Fruit fly (Drosophila melanogaster) whole organism, prepupa: ENCODE data around the gene CG7246.

Source experiments
- Blimp-1 ChIP-seq: fragments of 200-800 bp; sonication (Bioruptor generic); optimal IDR thresholded peaks from 3 replicates; lab custom pipeline; 2017; ENCODE audit warnings: missing biosample characterization, missing genetic modification characterization, mild to moderate bottlenecking, moderate library complexity, missing genetic modification reagents
- CG10669 ChIP-seq: fragments of 200-800 bp; sonication (Bioruptor generic); optimal IDR thresholded peaks from 3 replicates; lab custom pipeline; 2018; ENCODE audit warnings: missing biosample characterization, mild to moderate bottlenecking, missing genetic modification characterization, moderate library complexity
- CG11294 ChIP-seq: fragments of 200-800 bp; sonication (Bioruptor generic); IDR thresholded peaks from 2 replicates; pipeline ENCODE4 v1.3.6; 2022; ENCODE audit warnings: missing biosample characterization, missing genetic modification characterization
- CG1621 ChIP-seq: fragments of 200-800 bp; sonication (Bioruptor generic); optimal IDR thresholded peaks from 3 replicates; lab custom pipeline; 2018; ENCODE audit warnings: missing biosample characterization, mild to moderate bottlenecking, missing genetic modification characterization
- CG16779 ChIP-seq: fragments of 200-800 bp; sonication (Bioruptor generic); optimal IDR thresholded peaks from 3 replicates; lab custom pipeline; 2017; ENCODE audit warnings: missing biosample characterization, mild to moderate bottlenecking, missing genetic modification characterization
- CG3032 ChIP-seq: fragments of 200-800 bp; optimal IDR thresholded peaks from 2 replicates; lab custom pipeline; 2019; ENCODE audit warnings: missing biosample characterization, mild to moderate bottlenecking, missing genetic modification characterization, moderate library complexity
- CG32006 ChIP-seq: fragments of 200-800 bp; sonication (Bioruptor generic); optimal IDR thresholded peaks from 3 replicates; lab custom pipeline; 2017; ENCODE audit warnings: missing biosample characterization, mild to moderate bottlenecking, missing genetic modification characterization
- CG34406 ChIP-seq: fragments of 200-800 bp; sonication (Bioruptor generic); optimal IDR thresholded peaks from 3 replicates; lab custom pipeline; 2016; ENCODE audit warnings: missing biosample characterization, missing genetic modification characterization
- CG3919 ChIP-seq: fragments of 200-800 bp; sonication (Bioruptor generic); optimal IDR thresholded peaks from 3 replicates; lab custom pipeline; 2016; ENCODE audit warnings: missing biosample characterization, missing genetic modification characterization
- CG4318 ChIP-seq: fragments of 200-800 bp; sonication (Bioruptor generic); optimal IDR thresholded peaks from 3 replicates; lab custom pipeline; 2017; ENCODE audit warnings: missing biosample characterization, mild to moderate bottlenecking, missing genetic modification characterization
- CG6276 ChIP-seq: fragments of 200-800 bp; sonication (Bioruptor generic); optimal IDR thresholded peaks from 2 replicates; lab custom pipeline; 2017; ENCODE audit warnings: missing biosample characterization, mild to moderate bottlenecking, missing genetic modification characterization
- CG6792 ChIP-seq: fragments of 200-800 bp; sonication (Bioruptor generic); optimal IDR thresholded peaks from 3 replicates; lab custom pipeline; 2016; ENCODE audit warnings: missing biosample characterization, missing genetic modification characterization
- CG6808 ChIP-seq: fragments of 200-800 bp; sonication (Bioruptor generic); optimal IDR thresholded peaks from 3 replicates; lab custom pipeline; 2017; ENCODE audit warnings: missing biosample characterization, missing genetic modification characterization, mild to moderate bottlenecking, moderate library complexity, missing genetic modification reagents
- CG6854 ChIP-seq: fragments of 200-800 bp; sonication (Bioruptor generic); optimal IDR thresholded peaks from 2 replicates; lab custom pipeline; 2017; ENCODE audit warnings: missing biosample characterization, mild to moderate bottlenecking, missing genetic modification characterization
- CG7368 ChIP-seq: fragments of 200-800 bp; sonication (Bioruptor generic); optimal IDR thresholded peaks from 3 replicates; lab custom pipeline; 2016; ENCODE audit warnings: missing biosample characterization, missing genetic modification characterization
- CG8119 ChIP-seq: fragments of 200-800 bp; sonication (Bioruptor generic); IDR thresholded peaks from 3 replicates; pipeline ENCODE4 v1.3.6; 2022; ENCODE audit warnings: missing biosample characterization, missing genetic modification characterization
- CG8632 ChIP-seq: fragments of 200-800 bp; sonication (Bioruptor generic); optimal IDR thresholded peaks from 3 replicates; lab custom pipeline; 2016; ENCODE audit warnings: missing biosample characterization, missing genetic modification characterization
- CG9139 ChIP-seq: fragments of 200-800 bp; sonication (Bioruptor generic); optimal IDR thresholded peaks from 3 replicates; lab custom pipeline; 2017; ENCODE audit warnings: missing biosample characterization, mild to moderate bottlenecking, missing genetic modification characterization
- Eip75B ChIP-seq: fragments of 200-800 bp; sonication (Bioruptor generic); optimal IDR thresholded peaks from 3 replicates; lab custom pipeline; 2016; ENCODE audit warnings: missing biosample characterization, missing genetic modification characterization
- Eip78C ChIP-seq: fragments of 200-800 bp; sonication (Bioruptor generic); peaks from one replicate; lab custom pipeline; 2016; ENCODE audit warnings: missing biosample characterization, missing genetic modification characterization
- Ets21C ChIP-seq: fragments of 200-800 bp; sonication (Bioruptor generic); optimal IDR thresholded peaks from 3 replicates; lab custom pipeline; 2016; ENCODE audit warnings: missing biosample characterization, missing genetic modification characterization
- Ets96B ChIP-seq: fragments of 200-800 bp; optimal IDR thresholded peaks from 2 replicates; lab custom pipeline; 2019; ENCODE audit warnings: missing biosample characterization, mild to moderate bottlenecking, missing genetic modification characterization, moderate library complexity
- Gug ChIP-seq: fragments of 200-800 bp; sonication (Bioruptor generic); IDR thresholded peaks from 2 replicates; pipeline ENCODE4 v1.3.6; 2022; ENCODE audit warnings: missing biosample characterization, missing genetic modification characterization
- Hr39 ChIP-seq: fragments of 200-800 bp; sonication (Bioruptor generic); optimal IDR thresholded peaks from 2 replicates; lab custom pipeline; 2016; ENCODE audit warnings: missing biosample characterization, missing genetic modification characterization
- Hr4 ChIP-seq: fragments of 200-800 bp; sonication (Bioruptor generic); optimal IDR thresholded peaks from 3 replicates; lab custom pipeline; 2016; ENCODE audit warnings: missing biosample characterization, missing genetic modification characterization
- Lpt ChIP-seq: fragments of 200-800 bp; sonication (Bioruptor generic); optimal IDR thresholded peaks from 3 replicates; lab custom pipeline; 2016; ENCODE audit warnings: missing biosample characterization, missing genetic modification characterization
- Met ChIP-seq: fragments of 200-800 bp; sonication (Bioruptor generic); optimal IDR thresholded peaks from 3 replicates; lab custom pipeline; 2016; ENCODE audit warnings: missing biosample characterization, missing genetic modification characterization
- OdsH ChIP-seq: fragments of 200-800 bp; sonication (Bioruptor generic); optimal IDR thresholded peaks from 3 replicates; lab custom pipeline; 2016; ENCODE audit warnings: missing biosample characterization, missing genetic modification characterization
- Smox ChIP-seq: fragments of 200-800 bp; sonication (Bioruptor generic); optimal IDR thresholded peaks from 3 replicates; lab custom pipeline; 2016; ENCODE audit warnings: missing biosample characterization, missing genetic modification characterization
- Sox102F ChIP-seq: fragments of 200-800 bp; sonication (Bioruptor generic); optimal IDR thresholded peaks from 2 replicates; lab custom pipeline; 2016; ENCODE audit warnings: missing biosample characterization, mild to moderate bottlenecking, missing genetic modification characterization
- Sox15 ChIP-seq: fragments of 200-800 bp; sonication (Bioruptor generic); optimal IDR thresholded peaks from 3 replicates; lab custom pipeline; 2016; ENCODE audit warnings: missing biosample characterization, missing genetic modification characterization
- achi ChIP-seq: fragments of 200-800 bp; sonication (Bioruptor generic); optimal IDR thresholded peaks from 3 replicates; lab custom pipeline; 2016; ENCODE audit warnings: missing biosample characterization, missing genetic modification characterization
- acj6 ChIP-seq: fragments of 200-800 bp; sonication (Bioruptor generic); optimal IDR thresholded peaks from 3 replicates; lab custom pipeline; 2016; ENCODE audit warnings: missing biosample characterization, missing genetic modification characterization
- cyc ChIP-seq: fragments of 200-800 bp; sonication (Bioruptor generic); optimal IDR thresholded peaks from 3 replicates; lab custom pipeline; 2016; ENCODE audit warnings: missing biosample characterization, missing genetic modification characterization
- dac ChIP-seq: fragments of 200-800 bp; sonication (Bioruptor generic); optimal IDR thresholded peaks from 2 replicates; lab custom pipeline; 2017; ENCODE audit warnings: missing biosample characterization, mild to moderate bottlenecking, missing genetic modification characterization
- eg ChIP-seq: fragments of 200-800 bp; sonication (Bioruptor generic); IDR thresholded peaks from 3 replicates; pipeline ENCODE4 v1.3.6; 2022; ENCODE audit warnings: missing biosample characterization, missing genetic modification characterization
- esn ChIP-seq: fragments of 200-800 bp; sonication (Bioruptor generic); optimal IDR thresholded peaks from 2 replicates; lab custom pipeline; 2016; ENCODE audit warnings: missing biosample characterization, mild to moderate bottlenecking, missing genetic modification characterization, moderate library complexity
- fd59A ChIP-seq: fragments of 200-800 bp; sonication (Bioruptor generic); optimal IDR thresholded peaks from 2 replicates; lab custom pipeline; 2017; ENCODE audit warnings: missing biosample characterization, mild to moderate bottlenecking, missing genetic modification characterization, missing genetic modification reagents
- fd85E ChIP-seq: fragments of 200-800 bp; sonication (Bioruptor generic); optimal IDR thresholded peaks from 3 replicates; lab custom pipeline; 2016; ENCODE audit warnings: missing biosample characterization, missing genetic modification characterization
- fkh ChIP-seq: fragments of 200-800 bp; sonication (Bioruptor generic); optimal IDR thresholded peaks from 3 replicates; lab custom pipeline; 2017; ENCODE audit warnings: missing biosample characterization, mild to moderate bottlenecking, missing genetic modification characterization, moderate library complexity
- lz ChIP-seq: fragments of 200-800 bp; sonication (Bioruptor generic); optimal IDR thresholded peaks from 3 replicates; lab custom pipeline; 2016; ENCODE audit warnings: missing biosample characterization, missing genetic modification characterization
- net ChIP-seq: fragments of 200-800 bp; sonication (Bioruptor generic); optimal IDR thresholded peaks from 3 replicates; lab custom pipeline; 2016; ENCODE audit warnings: missing biosample characterization, missing genetic modification characterization
- spab ChIP-seq: fragments of 200-800 bp; sonication (Bioruptor generic); optimal IDR thresholded peaks from 2 replicates; lab custom pipeline; 2017; ENCODE audit warnings: missing biosample characterization, mild to moderate bottlenecking, missing genetic modification characterization, missing genetic modification reagents
- svp ChIP-seq: fragments of 200-800 bp; sonication (Bioruptor generic); peaks from one replicate; lab custom pipeline; 2016; ENCODE audit warnings: missing biosample characterization, missing genetic modification characterization
- topi ChIP-seq: fragments of 200-800 bp; sonication (Bioruptor generic); optimal IDR thresholded peaks from 3 replicates; lab custom pipeline; 2016; ENCODE audit warnings: missing biosample characterization, missing genetic modification characterization
- vri ChIP-seq: fragments of 200-800 bp; sonication (Bioruptor generic); optimal IDR thresholded peaks from 3 replicates; lab custom pipeline; 2016; ENCODE audit warnings: missing biosample characterization, mild to moderate bottlenecking, missing genetic modification characterization

The CG7246 gene

DNA sequence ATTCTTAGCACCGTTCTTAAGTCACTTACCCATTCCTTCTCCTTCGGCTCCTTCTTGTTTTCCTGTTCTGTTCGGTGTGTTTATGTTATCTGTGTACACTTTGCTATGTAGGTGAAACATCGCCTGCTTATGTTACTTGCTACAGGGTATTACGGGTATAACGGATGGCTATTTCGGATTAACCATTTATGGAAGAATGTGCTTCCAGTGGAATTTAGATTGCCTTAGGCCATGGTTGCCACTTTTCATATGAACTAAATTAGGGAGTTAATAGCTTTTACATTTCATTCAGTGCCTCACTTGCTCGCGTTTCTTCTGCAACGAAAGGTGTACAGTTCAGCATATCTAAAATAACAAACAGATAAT lies 32.5 kb downstream of the CG7246 start (continued):
- no peak for TF ChIP-seq Lpt (GFP tag; lab: Kevin White, UChicago)
- peak; percentile 24 for TF ChIP-seq OdsH (GFP tag; lab: Kevin White, UChicago)
- no peak for TF ChIP-seq CG9139 (GFP tag; lab: Kevin White, UChicago)
- TF ChIP-seq esn (GFP tag; lab: Kevin White, UChicago): no peak
- peak; percentile 17 for TF ChIP-seq cyc (GFP tag; lab: Kevin White, UChicago)
- TF ChIP-seq Hr4: no peak
- TF ChIP-seq CG34406 (GFP tag; lab: Kevin White, UChicago): no peak
- TF ChIP-seq Hr39 (GFP tag; lab: Kevin White, UChicago): peak; percentile 20
- TF ChIP-seq CG1621 (tag; lab: Kevin White, UChicago): no peak
- TF ChIP-seq spab (GFP tag; lab: Kevin White, UChicago): no peak
- no peak for TF ChIP-seq Gug (GFP tag; lab: Robert Waterston, UW)
- no peak for TF ChIP-seq CG7368
- TF ChIP-seq svp: peak; percentile 51
- no peak for TF ChIP-seq lz (GFP tag; lab: Kevin White, UChicago)
- no peak for TF ChIP-seq CG3919 (GFP tag; lab: Kevin White, UChicago)
- peak; percentile 33 for TF ChIP-seq acj6 (GFP tag; lab: Kevin White, UChicago)
- TF ChIP-seq CG32006 (GFP tag; lab: Kevin White, UChicago): peak; percentile 31
- TF ChIP-seq CG8119 (GFP tag; lab: Robert Waterston, UW): peak; percentile 22; the same call in 1 of the 3 replicates
- peak; percentile 14 for TF ChIP-seq Sox102F (GFP tag; lab: Kevin White, UChicago)
- no peak for TF ChIP-seq CG16779 (tag; lab: Kevin White, UChicago)
- TF ChIP-seq Ets96B (tag; lab: Kevin White, UChicago): no peak
- TF ChIP-seq CG8632 (GFP tag; lab: Kevin White, UChicago): no peak

dm6 chrX:9047725-9048384 lies 33.0 kb downstream of the CG7246 start:
- TF ChIP-seq CG7368 (peak; percentile 45), CG10669 (GFP tag; lab: Kevin White, UChicago) (peak; percentile 82), achi (GFP tag; lab: Kevin White, UChicago) (peak; percentile 81), Met (GFP tag; lab: Kevin White, UChicago) (peak; percentile 52), Blimp-1 (no peak), esn (GFP tag; lab: Kevin White, UChicago) (peak; percentile 63), CG1621 (tag; lab: Kevin White, UChicago) (peak; percentile 60), fkh (GFP tag; lab: Kevin White, UChicago) (no peak), CG3032 (tag; lab: Kevin White, UChicago) (peak; percentile 92), Eip78C (peak; percentile 96), eg (GFP tag; lab: Robert Waterston, UW) (peak; percentile 80), fd85E (GFP tag; lab: Kevin White, UChicago) (peak; percentile 18), CG32006 (GFP tag; lab: Kevin White, UChicago) (peak; percentile 87), lz (GFP tag; lab: Kevin White, UChicago) (peak; percentile 58), net (GFP tag; lab: Kevin White, UChicago) (peak; percentile 75), CG4318 (GFP tag; lab: Kevin White, UChicago) (peak; percentile 74), CG11294 (GFP tag; lab: Robert Waterston, UW) (no peak), Eip75B (peak; percentile 76), CG3919 (GFP tag; lab: Kevin White, UChicago) (peak; percentile 75), Hr4 (peak; percentile 80), spab (GFP tag; lab: Kevin White, UChicago) (peak; percentile 81), Gug (GFP tag; lab: Robert Waterston, UW) (peak; percentile 58), CG34406 (GFP tag; lab: Kevin White, UChicago) (peak; percentile 76), CG6808 (peak; percentile 88), Ets21C (GFP tag; lab: Kevin White, UChicago) (no peak), Sox102F (GFP tag; lab: Kevin White, UChicago) (peak; percentile 48), CG8632 (GFP tag; lab: Kevin White, UChicago) (peak; percentile 81), CG9139 (GFP tag; lab: Kevin White, UChicago) (peak; percentile 72), topi (GFP tag; lab: Kevin White, UChicago) (peak; percentile 67), acj6 (GFP tag; lab: Kevin White, UChicago) (peak; percentile 77), OdsH (GFP tag; lab: Kevin White, UChicago) (peak; percentile 78), CG6792 (GFP tag; lab: Kevin White, UChicago) (peak; percentile 70), CG6854 (GFP tag; lab: Kevin White, UChicago) (peak; percentile 40), vri (GFP tag; lab: Kevin White, UChicago) (no peak), Ets96B (tag; lab: Kevin White, UChicago) (peak; percentile 92), CG6276 (GFP tag; lab: Kevin White, UChicago) (peak; percentile 71), Smox (GFP tag; lab: Kevin White, UChicago) (peak; percentile 57), fd59A (GFP tag; lab: Kevin White, UChicago) (peak; percentile 81), Sox15 (GFP tag; lab: Kevin White, UChicago) (peak; percentile 34), cyc (GFP tag; lab: Kevin White, UChicago) (peak; percentile 27), dac (GFP tag; lab: Kevin White, UChicago) (peak; percentile 44)
